Fruit fly (Drosophila melanogaster): ENCODE measurements around the gene CG43739.
A peak's percentile ranks its signal among the peaks of the same experiment; 100 is the strongest.

- TF ChIP-seq CG9948 (tag; optimal IDR thresholded peaks at IDR 0.05) (no peak), fd96Ca (GFP tag; IDR thresholded peaks at IDR 0.05) (no peak), CG15710 (tag; optimal IDR thresholded peaks at IDR 0.05) (no peak), Snoo (tag; optimal IDR thresholded peaks at IDR 0.05) (no peak), D1 (tag; optimal IDR thresholded peaks at IDR 0.05) (no peak), CG13204 (GFP tag; optimal IDR thresholded peaks at IDR 0.05) (peak; percentile 89), CG12605 (GFP tag; IDR thresholded peaks at IDR 0.05) (peak; percentile 57; the same call in 1 of the 2 replicates), Pif1B (GFP tag; optimal IDR thresholded peaks at IDR 0.05) (no peak), CG14655 (GFP tag; optimal IDR thresholded peaks at IDR 0.05) (no peak), Ets98B (GFP tag; IDR thresholded peaks at IDR 0.05) (no peak; the same call in 1 of the 2 replicates), rn (GFP tag; IDR thresholded peaks at IDR 0.05) (no peak), CG34367 (tag; optimal IDR thresholded peaks at IDR 0.05) (no peak)
These were observed 93.5 kb downstream of the CG43739 start for dm6 chr2L:20825265-20825664.

Data from whole organism, pupa.